Worm (Caenorhabditis elegans): ENCODE results near the gene F47F2.3.

The F47F2.3 gene

ce11 chrX:3919689-3920088 is 24.2 kb upstream of the F47F2.3 start:
- no peak for TF ChIP-seq ceh-6 (GFP tag; optimal IDR thresholded peaks at IDR 0.05)
- TF ChIP-seq ceh-45 (GFP tag; IDR thresholded peaks at IDR 0.05) = no peak
- TF ChIP-seq sox-2 (GFP tag; IDR thresholded peaks at IDR 0.05) = no peak
- TF ChIP-seq hlh-8 (tag; optimal IDR thresholded peaks at IDR 0.05) = no peak
- no peak for TF ChIP-seq gmeb-2 (tag; optimal IDR thresholded peaks at IDR 0.05)
- TF ChIP-seq lim-6 (tag; optimal IDR thresholded peaks at IDR 0.05) = no peak
- no peak for TF ChIP-seq madf-2 (tag; optimal IDR thresholded peaks at IDR 0.05)
- TF ChIP-seq tbx-2 (tag; optimal IDR thresholded peaks at IDR 0.05) = no peak
- TF ChIP-seq ceh-30 (tag; optimal IDR thresholded peaks at IDR 0.05) = no peak
- no peak for TF ChIP-seq ceh-2 (tag; optimal IDR thresholded peaks at IDR 0.05)
- TF ChIP-seq pqm-1 (tag; optimal IDR thresholded peaks at IDR 0.05) = no peak
- no peak for TF ChIP-seq pros-1 (tag; optimal IDR thresholded peaks at IDR 0.05)
- TF ChIP-seq rnt-1 (tag; optimal IDR thresholded peaks at IDR 0.05) = no peak
- no peak for TF ChIP-seq ceh-18 (tag; optimal IDR thresholded peaks at IDR 0.05)
- TF ChIP-seq npax-4 (tag; optimal IDR thresholded peaks at IDR 0.05) = no peak

DNA sequence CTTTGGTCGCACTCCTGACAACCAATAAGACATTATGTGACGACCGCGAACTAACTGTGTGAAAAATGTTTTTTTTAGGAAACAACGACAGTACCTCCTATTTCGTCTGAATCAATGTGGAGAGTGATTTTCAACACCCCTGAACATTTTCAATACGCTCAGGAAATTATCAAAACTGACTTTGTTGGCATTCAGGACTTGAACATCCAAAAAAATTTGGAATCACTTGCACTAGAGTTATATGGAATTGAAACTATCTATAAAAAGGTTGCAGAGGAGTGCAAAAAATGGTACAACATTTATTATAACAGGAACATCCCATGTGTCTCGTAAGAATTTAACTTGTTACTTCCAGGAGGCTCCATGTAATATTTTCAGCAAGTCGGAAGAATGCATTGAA is 22.7 kb upstream of the F47F2.3 start:
- no peak for TF ChIP-seq Y22D7AL.16 (tag; optimal IDR thresholded peaks at IDR 0.05)
- TF ChIP-seq ceh-6 (GFP tag; optimal IDR thresholded peaks at IDR 0.05) = no peak
- no peak for TF ChIP-seq syd-9 (tag; optimal IDR thresholded peaks at IDR 0.05)
- TF ChIP-seq pag-3 (tag; optimal IDR thresholded peaks at IDR 0.05; ENCODE audit: borderline replicate concordance) = no peak
- no peak for TF ChIP-seq unc-86 (tag; optimal IDR thresholded peaks at IDR 0.05)
- peak; percentile 64 for TF ChIP-seq sdc-2 (tag; optimal IDR thresholded peaks at IDR 0.05)

ce11 chrX:3917013-3917412 is 21.5 kb upstream of the F47F2.3 start, which contains the start of gene T22B2.3:
TSS of gene T22B2.3 (plus strand) at chrX:3917313.
- TF ChIP-seq ceh-24 (tag; optimal IDR thresholded peaks at IDR 0.05) = no peak
- TF ChIP-seq ets-4 (tag; optimal IDR thresholded peaks at IDR 0.05) = no peak
- TF ChIP-seq ceh-19 (GFP tag; optimal IDR thresholded peaks at IDR 0.05) = no peak
- TF ChIP-seq nhr-11 (tag; optimal IDR thresholded peaks at IDR 0.05) = no peak
- TF ChIP-seq ahr-1 (tag; optimal IDR thresholded peaks at IDR 0.05) = no peak
- no peak for TF ChIP-seq ceh-31 (tag; optimal IDR thresholded peaks at IDR 0.05)
- no peak for TF ChIP-seq madf-2 (tag; optimal IDR thresholded peaks at IDR 0.05)
- no peak for TF ChIP-seq nhr-232 (tag; optimal IDR thresholded peaks at IDR 0.05)
- TF ChIP-seq pha-4 (tag; optimal IDR thresholded peaks at IDR 0.05) = no peak
- no peak for TF ChIP-seq sdc-2 (tag; optimal IDR thresholded peaks at IDR 0.05)
- TF ChIP-seq K02D7.2 (tag; optimal IDR thresholded peaks at IDR 0.05) = no peak

- TF ChIP-seq C08G9.2 (tag; optimal IDR thresholded peaks at IDR 0.05) (no peak), unc-86 (tag; optimal IDR thresholded peaks at IDR 0.05) (no peak)
Observed at ce11 chrX:3915748-3916147, 20.3 kb upstream of the F47F2.3 start, which contains the start of gene idpp-9. TSS of gene idpp-9 (minus strand) at chrX:3915848.

DNA sequence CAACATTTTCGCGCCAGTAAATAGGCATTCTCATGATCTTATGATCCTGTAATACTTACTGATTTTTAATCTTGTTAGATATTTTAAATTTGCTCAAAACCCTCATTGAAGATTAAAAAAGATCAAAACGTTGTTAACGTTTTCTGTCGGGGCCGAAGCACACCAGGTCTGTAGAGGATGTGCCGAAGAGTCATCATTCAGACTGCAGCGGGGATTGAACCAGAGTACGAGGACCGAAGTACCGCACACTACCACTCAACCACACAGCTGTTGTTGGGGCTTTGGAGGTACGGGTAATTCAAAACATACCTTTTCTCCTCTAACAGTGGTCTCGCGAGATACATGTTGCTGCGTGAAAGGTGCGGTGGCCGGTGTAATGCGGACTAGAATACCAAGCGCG is 18.8 kb upstream of the F47F2.3 start:
- TF ChIP-seq ceh-48 (tag; optimal IDR thresholded peaks at IDR 0.05) = no peak
- peak; percentile 43 for TF ChIP-seq madf-2 (tag; optimal IDR thresholded peaks at IDR 0.05)
- TF ChIP-seq ceh-24 (tag; optimal IDR thresholded peaks at IDR 0.05) = no peak
- TF ChIP-seq elt-4 (tag; optimal IDR thresholded peaks at IDR 0.05) = no peak
- TF ChIP-seq pat-9 (tag; optimal IDR thresholded peaks at IDR 0.05) = peak; percentile 53
- no peak for TF ChIP-seq ceh-2 (tag; optimal IDR thresholded peaks at IDR 0.05)
- no peak for TF ChIP-seq K02D7.2 (tag; optimal IDR thresholded peaks at IDR 0.05)
- TF ChIP-seq pag-3 (tag; optimal IDR thresholded peaks at IDR 0.05; ENCODE audit: borderline replicate concordance) = no peak
- peak; percentile 0 for TF ChIP-seq sox-4 (tag; optimal IDR thresholded peaks at IDR 0.05)
- peak; percentile 53 for TF ChIP-seq ttx-3 (tag; optimal IDR thresholded peaks at IDR 0.05)
- TF ChIP-seq elt-2 (tag; optimal IDR thresholded peaks at IDR 0.05) = peak; percentile 41
- no peak for TF ChIP-seq ets-4 (tag; optimal IDR thresholded peaks at IDR 0.05)
- TF ChIP-seq pax-1 (tag; optimal IDR thresholded peaks at IDR 0.05) = no peak
- TF ChIP-seq unc-55 (GFP tag; optimal IDR thresholded peaks at IDR 0.05) = no peak
- no peak for TF ChIP-seq lin-11 (tag; optimal IDR thresholded peaks at IDR 0.05)
- TF ChIP-seq hlh-6 (tag; optimal IDR thresholded peaks at IDR 0.05) = peak; percentile 53
- TF ChIP-seq C08G9.2 (tag; optimal IDR thresholded peaks at IDR 0.05) = no peak
- TF ChIP-seq nhr-232 (tag; optimal IDR thresholded peaks at IDR 0.05) = peak; percentile 38
- TF ChIP-seq odd-2 (tag; optimal IDR thresholded peaks at IDR 0.05) = no peak
- peak; percentile 74 for TF ChIP-seq ceh-6 (GFP tag; optimal IDR thresholded peaks at IDR 0.05)
- TF ChIP-seq ceh-18 (tag; optimal IDR thresholded peaks at IDR 0.05) = no peak
- no peak for TF ChIP-seq ceh-22 (tag; optimal IDR thresholded peaks at IDR 0.05)
- TF ChIP-seq ztf-16 (tag; optimal IDR thresholded peaks at IDR 0.05) = no peak
- TF ChIP-seq ama-1 (optimal IDR thresholded peaks at IDR 0.05) = no peak
- TF ChIP-seq Y22D7AL.16 (tag; optimal IDR thresholded peaks at IDR 0.05) = no peak
- TF ChIP-seq ceh-31 (tag; optimal IDR thresholded peaks at IDR 0.05) = peak; percentile 1
- TF ChIP-seq pha-2 (tag; optimal IDR thresholded peaks at IDR 0.05) = no peak
- TF ChIP-seq ceh-45 (GFP tag; IDR thresholded peaks at IDR 0.05) = no peak
